Fruit fly (Drosophila melanogaster) whole organism, embryonic: ENCODE measurements around the gene CG10725.
A peak's percentile ranks its signal among the peaks of the same experiment; 100 is the strongest.

ENCODE experiments used
- Ada2b ChIP-seq: fragments of 200-800 bp; sonication (Bioruptor generic); IDR thresholded peaks from 2 replicates; pipeline ENCODE4 v1.3.6; 2022; ENCODE audit warnings: missing biosample characterization, missing genetic modification characterization
- B-H1 ChIP-seq: fragments of 200-800 bp; sonication (Bioruptor generic); IDR thresholded peaks from 3 replicates; pipeline ENCODE4 v1.3.6; 2022; ENCODE audit warnings: missing biosample characterization, missing genetic modification characterization
- CG10979 ChIP-seq: fragments of 200-800 bp; sonication (Bioruptor generic); optimal IDR thresholded peaks from 2 replicates; lab custom pipeline; 2018; ENCODE audit warnings: missing biosample characterization, mild to moderate bottlenecking, missing genetic modification characterization, moderate library complexity
- CG12659 ChIP-seq: fragments of 200-800 bp; sonication (Bioruptor generic); optimal IDR thresholded peaks from 3 replicates; lab custom pipeline; 2017; ENCODE audit warnings: mild to moderate bottlenecking, missing biosample characterization, missing genetic modification reagents, missing genetic modification characterization
- CG13424 ChIP-seq: fragments of 200-800 bp; sonication (Bioruptor generic); optimal IDR thresholded peaks from 2 replicates; lab custom pipeline; 2019; ENCODE audit warnings: missing biosample characterization, mild to moderate bottlenecking, missing genetic modification characterization, moderate library complexity
- CG14014 ChIP-seq: fragments of 200-800 bp; sonication (Bioruptor generic); IDR thresholded peaks from 2 replicates; pipeline ENCODE4 v1.3.6; 2022; ENCODE audit warnings: missing biosample characterization, missing genetic modification characterization
- CG14860 ChIP-seq: fragments of 200-800 bp; sonication (Bioruptor generic); IDR thresholded peaks from 3 replicates; pipeline ENCODE4 v1.3.6; 2022; ENCODE audit warnings: missing biosample characterization, missing genetic modification characterization; ENCODE audit not compliant: partially characterized antibody
- CG1529 ChIP-seq: fragments of 200-800 bp; sonication (Bioruptor generic); optimal IDR thresholded peaks from 3 replicates; lab custom pipeline; 2018; ENCODE audit warnings: missing biosample characterization, missing genetic modification characterization
- CG16779 ChIP-seq: fragments of 200-800 bp; sonication (Bioruptor generic); IDR thresholded peaks from 2 replicates; pipeline ENCODE4 v1.3.6; 2022; ENCODE audit warnings: missing biosample characterization, missing genetic modification characterization
- CG16863 ChIP-seq: fragments of 200-800 bp; sonication (Bioruptor generic); optimal IDR thresholded peaks from 3 replicates; lab custom pipeline; 2016; ENCODE audit warnings: missing biosample characterization, missing genetic modification characterization
- CG17802 ChIP-seq: fragments of 200-800 bp; sonication (Bioruptor generic); optimal IDR thresholded peaks from 2 replicates; lab custom pipeline; 2018; ENCODE audit warnings: missing biosample characterization, mild to moderate bottlenecking, missing genetic modification characterization, moderate library complexity
- CG1792 ChIP-seq: fragments of 200-800 bp; sonication (Bioruptor generic); optimal IDR thresholded peaks from 2 replicates; lab custom pipeline; 2016; ENCODE audit warnings: missing biosample characterization, missing genetic modification characterization
- CG1832 ChIP-seq: fragments of 200-800 bp; sonication (Bioruptor generic); optimal IDR thresholded peaks from 2 replicates; lab custom pipeline; 2017; ENCODE audit warnings: missing biosample characterization, mild to moderate bottlenecking, missing genetic modification characterization, inconsistent platforms
- CG2889 ChIP-seq: fragments of 200-800 bp; sonication (Bioruptor generic); IDR thresholded peaks from 3 replicates; pipeline ENCODE4 v1.3.6; 2022; ENCODE audit warnings: missing biosample characterization, missing genetic modification characterization
- CG30020 ChIP-seq: fragments of 200-800 bp; optimal IDR thresholded peaks from 2 replicates; lab custom pipeline; 2019; ENCODE audit warnings: missing biosample characterization, mild to moderate bottlenecking, missing genetic modification characterization, moderate library complexity
- CG3847 ChIP-seq: fragments of 200-800 bp; sonication (Bioruptor generic); IDR thresholded peaks from 2 replicates; pipeline ENCODE4 v1.3.6; 2022; ENCODE audit warnings: missing biosample characterization, missing genetic modification characterization
- CG4360 ChIP-seq: fragments of 200-800 bp; sonication (Bioruptor generic); IDR thresholded peaks from 2 replicates; pipeline ENCODE4 v1.3.6; 2022; ENCODE audit warnings: missing biosample characterization, missing genetic modification characterization
- CG4854 ChIP-seq: fragments of 200-800 bp; sonication (Bioruptor generic); optimal IDR thresholded peaks from 2 replicates; lab custom pipeline; 2016; ENCODE audit warnings: missing biosample characterization, missing genetic modification characterization, inconsistent platforms
- CG5953 ChIP-seq: fragments of 200-800 bp; sonication (Bioruptor generic); IDR thresholded peaks from 2 replicates; pipeline ENCODE4 v1.3.6; 2022; ENCODE audit warnings: missing biosample characterization, missing genetic modification characterization
- CG6654 ChIP-seq: fragments of 200-800 bp; sonication (Bioruptor generic); optimal IDR thresholded peaks from 2 replicates; lab custom pipeline; 2017; ENCODE audit warnings: missing biosample characterization, mild to moderate bottlenecking, missing genetic modification characterization
- CG8290 ChIP-seq, 3 experiments: fragments of 200-800 bp; sonication (Bioruptor generic); optimal IDR thresholded peaks; 2 replicates each; lab custom pipeline; 2016 to 2019; ENCODE audit warnings: missing biosample characterization in 3 of 3, missing genetic modification characterization in 3 of 3, mild to moderate bottlenecking in 2 of 3, moderate library complexity in 1 of 3
- CG9797 ChIP-seq: fragments of 200-800 bp; sonication (Bioruptor generic); optimal IDR thresholded peaks from 3 replicates; lab custom pipeline; 2018; ENCODE audit warnings: missing biosample characterization, mild to moderate bottlenecking, missing genetic modification characterization
- E2f1 ChIP-seq: fragments of 200-800 bp; sonication (Bioruptor generic); IDR thresholded peaks from 2 replicates; pipeline ENCODE4 v1.3.6; 2022; ENCODE audit warnings: missing biosample characterization, missing genetic modification characterization
- E2f2 ChIP-seq: fragments of 200-800 bp; sonication (Bioruptor generic); IDR thresholded peaks from 2 replicates; pipeline ENCODE4 v1.3.6; 2022; ENCODE audit warnings: missing biosample characterization, missing genetic modification characterization
- H15 ChIP-seq: fragments of 200-800 bp; sonication (Bioruptor generic); IDR thresholded peaks from 3 replicates; pipeline ENCODE4 v1.3.6; 2022; ENCODE audit warnings: missing biosample characterization, missing genetic modification characterization
- HHEX ChIP-seq: fragments of 200-800 bp; sonication (Bioruptor generic); optimal IDR thresholded peaks from 3 replicates; lab custom pipeline; 2017; ENCODE audit warnings: missing biosample characterization, mild to moderate bottlenecking, missing genetic modification characterization, missing genetic modification reagents
- Hr39 ChIP-seq: fragments of >200 bp; optimal IDR thresholded peaks from 2 replicates; lab custom pipeline; 2017
- Hsf ChIP-seq: fragments of 200-800 bp; sonication (Bioruptor generic); optimal IDR thresholded peaks from 3 replicates; lab custom pipeline; 2016; ENCODE audit warnings: missing biosample characterization, missing genetic modification characterization
- MESR4 ChIP-seq: fragments of 200-800 bp; sonication (Bioruptor generic); optimal IDR thresholded peaks from 2 replicates; lab custom pipeline; 2018; ENCODE audit warnings: missing biosample characterization, mild to moderate bottlenecking, missing genetic modification characterization, moderate library complexity
- Sox100B ChIP-seq: fragments of 200-800 bp; sonication (Bioruptor generic); optimal IDR thresholded peaks from 3 replicates; lab custom pipeline; 2018; ENCODE audit warnings: missing biosample characterization, mild to moderate bottlenecking, missing genetic modification characterization
- Ssrp ChIP-seq: fragments of 200-800 bp; sonication (Bioruptor generic); optimal IDR thresholded peaks from 2 replicates; lab custom pipeline; 2018; ENCODE audit warnings: missing biosample characterization, mild to moderate bottlenecking, missing genetic modification characterization, moderate library complexity
- chinmo ChIP-seq: fragments of 200-800 bp; sonication (Bioruptor generic); IDR thresholded peaks from 4 replicates; pipeline ENCODE4 v1.3.6; 2022; ENCODE audit warnings: missing biosample characterization, missing genetic modification characterization; ENCODE audit not compliant: partially characterized antibody
- dmrt99B ChIP-seq: fragments of 200-800 bp; sonication (Bioruptor generic); optimal IDR thresholded peaks from 2 replicates; lab custom pipeline; 2018; ENCODE audit warnings: missing biosample characterization, mild to moderate bottlenecking, missing genetic modification characterization, moderate library complexity
- eve ChIP-seq, 2 experiments: fragments of >200 bp; optimal IDR thresholded peaks; 2 replicates each; lab custom pipeline; 2017; ENCODE audit warnings: missing biosample characterization in 2 of 2, missing genetic modification characterization in 2 of 2
- fd102C ChIP-seq: fragments of 200-800 bp; sonication (Bioruptor generic); optimal IDR thresholded peaks from 2 replicates; lab custom pipeline; 2018; ENCODE audit warnings: missing biosample characterization, mild to moderate bottlenecking, missing genetic modification characterization, moderate library complexity
- fru ChIP-seq: fragments of >200 bp; optimal IDR thresholded peaks from 2 replicates; lab custom pipeline; 2017
- ftz-f1 ChIP-seq: fragments of 200-800 bp; sonication (Bioruptor generic); optimal IDR thresholded peaks from 2 replicates; lab custom pipeline; 2016; ENCODE audit warnings: missing biosample characterization, missing genetic modification characterization
- gem ChIP-seq: fragments of 200-800 bp; sonication (Bioruptor generic); optimal IDR thresholded peaks from 2 replicates; lab custom pipeline; 2019; ENCODE audit warnings: missing biosample characterization, mild to moderate bottlenecking, missing genetic modification characterization, moderate library complexity
- grau ChIP-seq: fragments of 200-800 bp; optimal IDR thresholded peaks from 3 replicates; lab custom pipeline; 2019; ENCODE audit warnings: missing biosample characterization, mild to moderate bottlenecking, missing genetic modification characterization, moderate library complexity
- ham ChIP-seq: fragments of 200-800 bp; sonication (Bioruptor generic); IDR thresholded peaks from 2 replicates; pipeline ENCODE4 v1.3.6; 2022; ENCODE audit warnings: missing biosample characterization, missing genetic modification characterization
- her ChIP-seq: fragments of 200-800 bp; sonication (Bioruptor generic); optimal IDR thresholded peaks from 2 replicates; lab custom pipeline; 2016; ENCODE audit warnings: missing biosample characterization, missing genetic modification characterization
- klu ChIP-seq: fragments of 200-800 bp; sonication (Bioruptor generic); IDR thresholded peaks from 2 replicates; pipeline ENCODE4 v1.3.6; 2022; ENCODE audit warnings: missing biosample characterization, missing genetic modification characterization
- sima ChIP-seq: fragments of 200-800 bp; sonication (Bioruptor generic); optimal IDR thresholded peaks from 2 replicates; lab custom pipeline; 2016; ENCODE audit warnings: missing biosample characterization, missing genetic modification characterization
- sob ChIP-seq: fragments of 200-800 bp; sonication (Bioruptor generic); IDR thresholded peaks from 2 replicates; pipeline ENCODE4 v1.3.6; 2022; ENCODE audit warnings: missing biosample characterization, missing genetic modification characterization
- tap ChIP-seq: fragments of 200-800 bp; optimal IDR thresholded peaks from 3 replicates; lab custom pipeline; 2019; ENCODE audit warnings: missing biosample characterization, mild to moderate bottlenecking, missing genetic modification characterization, moderate library complexity
- tgo ChIP-seq: fragments of 200-800 bp; sonication (Bioruptor generic); IDR thresholded peaks from 3 replicates; pipeline ENCODE4 v1.3.6; 2022; ENCODE audit warnings: missing biosample characterization, missing genetic modification characterization
- wdn ChIP-seq: fragments of 200-800 bp; sonication (Bioruptor generic); IDR thresholded peaks from 2 replicates; pipeline ENCODE4 v1.3.6; 2022; ENCODE audit warnings: missing biosample characterization, missing genetic modification characterization
- wor ChIP-seq: fragments of 200-800 bp; sonication (Bioruptor generic); IDR thresholded peaks from 2 replicates; pipeline ENCODE4 v1.3.6; 2022; ENCODE audit warnings: missing biosample characterization, missing genetic modification characterization
- zfh2 ChIP-seq: fragments of 200-800 bp; sonication (Bioruptor generic); optimal IDR thresholded peaks from 2 replicates; lab custom pipeline; 2016; ENCODE audit warnings: missing biosample characterization, missing genetic modification characterization

Gene CG10725

DNA sequence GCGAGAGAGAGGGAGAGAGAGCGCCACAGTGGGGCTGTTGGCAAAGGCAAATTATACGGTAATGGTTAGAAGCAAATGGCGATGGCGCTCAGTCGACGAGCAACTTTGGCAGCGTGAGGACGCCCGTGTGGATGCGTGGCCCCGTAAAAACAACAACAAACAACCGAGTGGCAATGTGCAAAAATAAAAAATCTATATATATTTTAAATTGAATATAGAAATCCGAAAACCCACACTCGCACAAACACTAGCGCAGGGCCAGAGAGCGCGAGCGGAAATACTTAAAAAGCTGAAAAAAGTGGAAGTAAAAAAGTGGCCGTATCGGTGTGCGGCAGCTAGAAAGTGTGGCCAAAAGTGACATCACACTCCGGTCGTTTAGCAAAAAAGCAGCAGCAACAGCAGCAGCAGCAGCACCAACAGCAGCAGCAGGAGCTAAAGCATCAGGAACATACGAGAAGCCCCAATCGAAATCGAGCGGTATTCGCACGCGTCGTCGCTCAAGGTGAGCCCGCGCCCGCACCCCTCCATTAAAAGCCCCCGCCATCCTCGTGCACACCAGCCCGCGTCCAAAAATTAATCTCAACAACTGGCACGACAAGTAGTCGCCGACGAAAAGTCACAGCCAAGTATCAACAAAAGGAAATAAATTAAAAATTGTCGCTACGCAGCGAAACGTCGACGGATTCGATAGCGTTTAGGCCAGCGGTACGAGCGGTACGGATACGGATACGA is 39.9 kb downstream of the CG10725 start, which contains the start of gene stv (continued):
- TF ChIP-seq Hr39 (lab: Kevin White, UChicago) (no peak), her (GFP tag; lab: Kevin White, UChicago) (no peak), CG1832 (GFP tag; lab: Kevin White, UChicago) (no peak), CG30020 (tag; lab: Kevin White, UChicago) (no peak), ham (GFP tag; lab: Robert Waterston, UW) (no peak), sob (0 out of 2 replicates have a peak, but pooled peaks have one; percentile 7), CG1529 (GFP tag; lab: Kevin White, UChicago) (no peak), gem (no peak), HHEX (GFP tag; lab: Kevin White, UChicago) (peak; percentile 12), klu (GFP tag; lab: Robert Waterston, UW) (no peak), Ssrp (tag; lab: Kevin White, UChicago) (no peak), wor (no peak), Sox100B (GFP tag; lab: Kevin White, UChicago) (no peak), tgo (GFP tag; lab: Robert Waterston, UW) (no peak), CG6654 (no peak), CG4854 (GFP tag; lab: Kevin White, UChicago) (no peak), CG17802 (tag; lab: Kevin White, UChicago) (no peak), CG10979 (no peak), B-H1 (GFP tag; lab: Robert Waterston, UW) (peak; percentile 23; the same call in 1 of the 3 replicates), CG16779 (GFP tag; lab: Robert Waterston, UW) (0 out of 2 replicates have a peak, but pooled peaks have one; percentile 5), H15 (no peak), dmrt99B (tag; lab: Kevin White, UChicago) (no peak), CG14860 (GFP tag; lab: Robert Waterston, UW) (no peak), CG16863 (GFP tag; lab: Kevin White, UChicago) (no peak), chinmo (peak; percentile 87; the same call in 2 of the 4 replicates), CG9797 (no peak), CG2889 (no peak), CG4360 (GFP tag; lab: Robert Waterston, UW) (peak; percentile 86), MESR4 (GFP tag; lab: Kevin White, UChicago) (no peak)

DNA sequence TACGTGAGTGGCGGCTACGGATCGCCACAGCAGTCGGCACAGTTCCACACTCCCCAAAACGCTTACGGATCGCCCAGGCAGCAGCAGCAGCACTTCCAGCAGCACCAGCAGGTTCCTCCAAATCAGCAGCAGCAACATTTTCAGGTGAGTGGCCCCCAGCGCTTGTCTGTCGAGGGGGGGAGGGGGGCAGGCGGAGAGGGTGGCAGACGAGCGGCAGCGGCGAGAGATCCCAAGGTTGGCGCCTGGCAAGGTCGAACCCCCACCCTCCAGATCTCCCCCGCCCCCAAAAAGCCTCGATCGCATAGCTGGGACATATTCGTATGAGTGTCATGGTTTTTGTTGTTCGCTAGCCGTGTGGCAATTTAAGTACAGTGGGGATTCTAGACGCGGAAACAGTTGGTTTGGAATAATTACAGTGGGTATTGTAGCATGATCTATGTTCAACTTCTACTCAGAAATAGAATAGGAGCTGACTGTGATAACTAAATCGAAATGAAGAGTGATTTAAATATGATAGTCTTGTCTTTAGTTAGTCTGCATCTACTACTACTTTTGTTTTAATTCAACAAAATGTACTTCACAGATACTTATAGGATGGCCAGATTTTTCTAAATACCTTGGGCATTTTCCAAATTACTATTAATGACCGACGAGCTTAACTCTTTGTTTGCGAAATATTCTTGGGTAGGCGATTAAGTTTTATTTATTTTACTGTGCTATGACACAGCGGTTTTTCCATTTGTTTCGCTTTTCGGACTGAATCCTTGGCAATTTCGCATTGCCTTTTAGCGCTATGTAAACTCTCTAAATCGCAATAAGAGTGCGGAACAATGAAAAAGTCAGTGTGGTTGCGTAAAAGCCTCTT is 40.8 kb downstream of the CG10725 start:
- TF ChIP-seq Hsf (no peak), gem (peak; percentile 38), fd102C (GFP tag; lab: Kevin White, UChicago) (no peak), grau (tag; lab: Kevin White, UChicago) (peak; percentile 86), sima (GFP tag; lab: Kevin White, UChicago) (no peak), E2f2 (GFP tag; lab: Robert Waterston, UW) (no peak), CG14014 (0 out of 2 replicates have a peak, but pooled peaks have one; percentile 44), CG13424 (peak; percentile 24), Ada2b (GFP tag; lab: Robert Waterston, UW) (0 out of 2 replicates have a peak, but pooled peaks have one; percentile 15), CG5953 (GFP tag; lab: Robert Waterston, UW) (no peak), CG1792 (no peak), E2f1 (GFP tag; lab: Robert Waterston, UW) (0 out of 2 replicates have a peak, but pooled peaks have one; percentile 18), ftz-f1 (GFP tag; lab: Kevin White, UChicago) (peak; percentile 89), CG8290 (GFP tag; optimal IDR thresholded peaks at IDR 0.05; lab: Kevin White, UChicago) (no peak), CG8290 (tag; optimal IDR thresholded peaks at IDR 0.05; lab: Kevin White, UChicago) (peak in 1 of 2 experiments; percentile 58), CG3847 (GFP tag; lab: Robert Waterston, UW) (peak; percentile 23; the same call in 1 of the 2 replicates), wdn (GFP tag; lab: Robert Waterston, UW) (0 out of 2 replicates have a peak, but pooled peaks have one; percentile 9), CG12659 (GFP tag; lab: Kevin White, UChicago) (peak; percentile 35), tap (tag; lab: Kevin White, UChicago) (no peak), eve (GFP tag; optimal IDR thresholded peaks at IDR 0.05; lab: Kevin White, UChicago) (no peak), zfh2 (GFP tag; lab: Kevin White, UChicago) (peak; percentile 24), fru (lab: Kevin White, UChicago) (no peak)
